Fruit fly (Drosophila melanogaster) S2 (cell line): ENCODE measurements around the gene CG33514.

Source experiments
- CG8478 ChIP-seq: fragments of >200 bp; optimal IDR thresholded peaks from 2 replicates; lab custom pipeline; 2018
- CTCF ChIP-seq, 2 experiments: fragments of >200 bp; optimal IDR thresholded peaks; 2 replicates each; lab custom pipeline; 2018

- TF ChIP-seq CTCF (optimal IDR thresholded peaks at IDR 0.05; lab: Kevin White, UChicago) (no peak), CG8478 (lab: Kevin White, UChicago) (no peak)
These were observed 38.0 kb downstream of the CG33514 start, which contains the start of gene Syx17 for dm6 chr3L:4403180-4403769.
